Worm (Caenorhabditis elegans): ENCODE measurements around the gene sec-24.2.

ce11 chrIV:12360742-12361195, at the start of gene sec-24.2:
- TF ChIP-seq dao-5 (tag; optimal IDR thresholded peaks at IDR 0.05), result no peak
- no peak for TF ChIP-seq W03F9.2 (tag; optimal IDR thresholded peaks at IDR 0.05)
